Worm (Caenorhabditis elegans): Measurements from ENCODE around the gene W10G11.2.

Gene W10G11.2

DNA sequence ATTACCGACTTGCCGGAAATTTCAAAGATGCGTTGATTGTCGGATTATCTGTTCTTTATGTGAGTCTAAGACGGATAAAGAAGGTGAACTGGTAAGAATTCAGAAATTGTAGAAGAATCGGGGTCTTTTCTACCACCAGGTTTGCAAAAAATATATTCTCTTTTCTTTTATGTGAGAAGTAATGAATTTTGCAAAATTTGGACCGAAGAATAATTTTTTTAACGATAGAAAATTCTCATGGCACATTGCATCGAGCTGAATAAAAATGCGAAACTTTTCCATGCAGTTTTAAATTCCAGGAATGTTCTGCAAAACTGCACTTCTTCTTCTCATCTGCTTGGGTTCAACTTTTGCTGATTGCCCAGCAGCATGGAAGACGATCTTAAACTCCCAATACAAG, 11.8 kb upstream of the W10G11.2 start, which contains the start of gene clec-130:
Gene clec-130, plus strand, starts transcription at position 301 of the 400 bp plus-strand sequence.
- no peak for TF ChIP-seq T07F8.4 (tag; optimal IDR thresholded peaks at IDR 0.05)
- TF ChIP-seq nfyb-1 (GFP tag; IDR thresholded peaks at IDR 0.05): no peak

DNA sequence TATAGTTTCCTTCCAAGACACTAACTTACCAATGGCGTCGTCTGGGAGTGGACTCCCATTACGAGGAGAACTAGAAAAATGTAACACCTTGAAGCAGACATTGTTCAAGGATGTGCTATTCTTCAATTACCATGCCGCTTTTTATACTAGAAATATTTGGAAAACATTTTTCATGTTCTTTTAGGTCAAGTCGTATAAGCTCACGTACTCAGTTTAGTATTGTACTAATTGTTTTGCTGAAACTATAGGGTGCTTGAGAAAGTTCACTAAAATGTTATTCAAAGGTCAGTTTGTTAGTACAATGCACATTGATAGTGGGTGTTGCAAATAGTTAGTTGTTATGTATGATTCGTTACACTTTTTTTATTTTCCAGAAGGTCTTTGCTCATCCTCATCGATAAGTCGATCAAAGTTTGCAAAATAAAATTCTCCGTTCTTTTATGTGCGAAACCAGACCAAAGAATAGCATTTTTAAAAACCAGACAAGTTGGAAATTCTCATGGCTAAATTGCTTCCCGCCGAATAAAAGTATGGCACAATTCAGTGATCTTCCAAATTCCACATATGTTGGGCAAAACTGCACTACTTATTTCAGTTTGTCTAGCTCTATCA, 9.6 kb upstream of the W10G11.2 start, which contains the start of the genes clec-128 and clec-129:
Gene clec-128, minus strand, starts transcription at position 101 of the 612 bp plus-strand sequence.
Gene clec-129, plus strand, starts transcription at position 562 of the 612 bp plus-strand sequence.
- no peak for TF ChIP-seq ceh-58 (GFP tag; IDR thresholded peaks at IDR 0.05)
- TF ChIP-seq athp-1 (tag; optimal IDR thresholded peaks at IDR 0.05): no peak
- no peak for TF ChIP-seq madf-10 (tag; optimal IDR thresholded peaks at IDR 0.05)
- TF ChIP-seq nhr-179 (tag; optimal IDR thresholded peaks at IDR 0.05): no peak
- no peak for TF ChIP-seq atf-7 (tag; optimal IDR thresholded peaks at IDR 0.05)
- no peak for TF ChIP-seq him-1 (tag; optimal IDR thresholded peaks at IDR 0.05)
- TF ChIP-seq F57C9.4 (tag; optimal IDR thresholded peaks at IDR 0.05): no peak
- no peak for TF ChIP-seq B0035.1 (tag; optimal IDR thresholded peaks at IDR 0.05)
- TF ChIP-seq Y56A3A.18 (GFP tag; IDR thresholded peaks at IDR 0.05): no peak
- no peak for TF ChIP-seq dpff-1 (tag; optimal IDR thresholded peaks at IDR 0.05)
- TF ChIP-seq akir-1 (GFP tag; optimal IDR thresholded peaks at IDR 0.05): no peak
- no peak for TF ChIP-seq T26A5.8 (tag; optimal IDR thresholded peaks at IDR 0.05)
- no peak for TF ChIP-seq sdz-38 (tag; optimal IDR thresholded peaks at IDR 0.05)
- TF ChIP-seq nfya-2 (GFP tag; IDR thresholded peaks at IDR 0.05): no peak
- no peak for TF ChIP-seq hlh-26 (GFP tag; conservative IDR thresholded peaks at IDR 0.05)
- no peak for TF ChIP-seq pha-4 (tag; optimal IDR thresholded peaks at IDR 0.05)
- no peak for TF ChIP-seq ztf-22 (GFP tag; optimal IDR thresholded peaks at IDR 0.05)
- TF ChIP-seq fkh-3 (tag; optimal IDR thresholded peaks at IDR 0.05): no peak
- no peak for TF ChIP-seq F33H1.4 (GFP tag; IDR thresholded peaks at IDR 0.05)
- no peak for TF ChIP-seq mxl-1 (tag; optimal IDR thresholded peaks at IDR 0.05)

DNA sequence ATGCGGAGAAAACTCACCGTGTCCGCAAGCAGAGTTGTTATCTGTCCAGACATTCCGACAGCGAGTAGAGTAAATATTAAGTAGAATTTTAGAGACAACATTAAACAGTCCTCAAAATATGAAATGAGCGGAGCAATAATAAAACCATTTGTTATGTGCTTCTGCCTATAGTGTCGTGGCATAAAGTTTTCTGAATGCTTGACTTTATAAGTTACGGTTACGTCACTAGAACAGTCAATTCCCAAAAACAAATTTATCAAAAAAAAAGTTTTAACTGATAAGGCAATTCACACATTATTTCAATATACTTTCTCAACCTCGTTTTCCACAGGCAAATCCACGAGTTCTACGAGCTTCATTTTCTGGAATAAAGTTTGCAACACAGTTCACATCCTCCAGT, 7.7 kb upstream of the W10G11.2 start, which contains the start of gene clec-127:
Gene clec-127, minus strand, starts transcription at position 101 of the 400 bp plus-strand sequence.
- TF ChIP-seq somi-1 (GFP tag; optimal IDR thresholded peaks at IDR 0.05): no peak
- TF ChIP-seq let-526 (GFP tag; IDR thresholded peaks at IDR 0.05): no peak
- TF ChIP-seq T26A5.8 (tag; optimal IDR thresholded peaks at IDR 0.05): no peak
- no peak for TF ChIP-seq F55B11.4 (tag; optimal IDR thresholded peaks at IDR 0.05; ENCODE audit: borderline replicate concordance, insufficient read depth)
- no peak for TF ChIP-seq mxl-1 (tag; optimal IDR thresholded peaks at IDR 0.05)
- no peak for TF ChIP-seq rec-8 (tag; optimal IDR thresholded peaks at IDR 0.05)
- no peak for TF ChIP-seq snpc-1.1 (tag; optimal IDR thresholded peaks at IDR 0.05; ENCODE audit: insufficient read depth)
- no peak for TF ChIP-seq F49E8.2 (tag; optimal IDR thresholded peaks at IDR 0.05; ENCODE audit: insufficient read depth)
- TF ChIP-seq unc-130 (GFP tag; optimal IDR thresholded peaks at IDR 0.05): no peak

DNA sequence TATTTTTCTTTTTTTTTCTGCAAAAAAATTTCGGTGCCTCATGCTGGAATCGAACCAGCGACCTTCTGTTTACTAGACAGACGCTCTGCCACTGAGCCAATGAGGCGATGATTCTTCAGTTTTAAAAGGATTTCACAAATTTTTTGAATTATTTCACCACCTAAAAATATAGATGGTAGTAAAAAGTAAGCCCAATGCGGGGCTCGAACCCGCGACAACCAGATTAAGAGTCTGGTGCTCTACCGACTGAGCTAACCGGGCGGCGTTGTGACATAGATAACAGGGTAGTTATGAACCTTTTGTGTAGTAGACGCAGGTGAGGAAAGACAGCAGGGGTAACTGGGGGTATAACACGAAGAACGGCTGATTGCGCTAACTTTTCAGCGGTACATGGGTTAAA, 6.1 kb upstream of the W10G11.2 start:
- TF ChIP-seq ceh-79 (tag; optimal IDR thresholded peaks at IDR 0.05): peak; percentile 76
- peak; percentile 29 for TF ChIP-seq tlf-1 (GFP tag; optimal IDR thresholded peaks at IDR 0.05)
- TF ChIP-seq nfya-2 (GFP tag; IDR thresholded peaks at IDR 0.05): 0 out of 2 replicates have a peak, but pooled peaks have one; percentile 59
- TF ChIP-seq F37B4.10 (GFP tag; IDR thresholded peaks at IDR 0.05): 0 out of 2 replicates have a peak, but pooled peaks have one; percentile 25
- TF ChIP-seq lin-26 (GFP tag; IDR thresholded peaks at IDR 0.05): peak; percentile 97
- peak; percentile 70 for TF ChIP-seq mes-4 (tag; optimal IDR thresholded peaks at IDR 0.05)
- TF ChIP-seq chd-7 (tag; optimal IDR thresholded peaks at IDR 0.05): peak; percentile 57
- peak; percentile 72 for TF ChIP-seq Y53G8AR.9 (GFP tag; conservative IDR thresholded peaks at IDR 0.05)
- peak; percentile 61 for TF ChIP-seq lsl-1 (GFP tag; optimal IDR thresholded peaks at IDR 0.05)
- TF ChIP-seq sptf-2 (GFP tag; optimal IDR thresholded peaks at IDR 0.05): peak; percentile 41
- TF ChIP-seq tbx-9 (tag; optimal IDR thresholded peaks at IDR 0.05; ENCODE audit: borderline replicate concordance): peak; percentile 30
- peak; percentile 68 for TF ChIP-seq ztf-26 (tag; optimal IDR thresholded peaks at IDR 0.05)
- TF ChIP-seq mxl-1 (tag; optimal IDR thresholded peaks at IDR 0.05): peak; percentile 34
- TF ChIP-seq bed-2 (GFP tag; IDR thresholded peaks at IDR 0.05): peak; percentile 78
- TF ChIP-seq repo-1 (tag; optimal IDR thresholded peaks at IDR 0.05): peak; percentile 46
- peak; percentile 76 for TF ChIP-seq pbrm-1 (GFP tag; IDR thresholded peaks at IDR 0.05)
- TF ChIP-seq rcor-1 (GFP tag; IDR thresholded peaks at IDR 0.05): peak; percentile 65; the same call in 1 of the 2 replicates

Data from whole organism, young adult.